Worm (Caenorhabditis elegans) whole organism, L2 larva: ENCODE results near the gene glr-7.

Experiments
- F13H6.1 ChIP-seq: sonication (generic microtip); optimal IDR thresholded peaks from 2 replicates; lab custom pipeline; 2016; ENCODE audit warnings: missing genetic modification characterization, missing compliant biosample characterization
- R02D3.7 ChIP-seq: fragments of 150-350 bp; optimal IDR thresholded peaks from 2 replicates; lab custom pipeline; 2014; ENCODE audit warnings: missing biosample characterization, missing genetic modification characterization
- Y55F3AM.14 ChIP-seq: fragments of 200-800 bp; sonication (Bioruptor generic); optimal IDR thresholded peaks from 2 replicates; lab custom pipeline; 2018; ENCODE audit warnings: mild to moderate bottlenecking, missing genetic modification characterization, missing compliant biosample characterization
- ZK546.5 ChIP-seq: sonication (generic microtip); optimal IDR thresholded peaks from 2 replicates; lab custom pipeline; 2017; ENCODE audit warnings: missing biosample characterization, missing genetic modification characterization
- aly-2 ChIP-seq: fragments of 150-350 bp; optimal IDR thresholded peaks from 2 replicates; lab custom pipeline; 2014; ENCODE audit warnings: missing biosample characterization, missing genetic modification characterization
- ama-1 ChIP-seq: fragments of 150-350 bp; optimal IDR thresholded peaks from 2 replicates; lab custom pipeline; 2018; ENCODE audit warnings: inconsistent platforms
- ceh-16 ChIP-seq: fragments of 150-350 bp; optimal IDR thresholded peaks from 2 replicates; lab custom pipeline; 2014; ENCODE audit warnings: missing biosample characterization, missing genetic modification characterization
- ceh-82 ChIP-seq: fragments of 150-350 bp; optimal IDR thresholded peaks from 2 replicates; lab custom pipeline; 2014; ENCODE audit warnings: missing biosample characterization, missing genetic modification characterization
- crh-2 ChIP-seq: sonication (generic microtip); optimal IDR thresholded peaks from 2 replicates; lab custom pipeline; 2017; ENCODE audit warnings: missing biosample characterization, missing genetic modification characterization
- dmd-4 ChIP-seq: sonication (generic microtip); optimal IDR thresholded peaks from 2 replicates; lab custom pipeline; 2017; ENCODE audit warnings: missing biosample characterization, missing genetic modification characterization
- egl-27 ChIP-seq: sonication (generic microtip); optimal IDR thresholded peaks from 3 replicates; lab custom pipeline; 2017; ENCODE audit warnings: missing biosample characterization, missing genetic modification reagents, missing genetic modification characterization
- elt-3 ChIP-seq: sonication (generic microtip); optimal IDR thresholded peaks from 2 replicates; lab custom pipeline; 2017; ENCODE audit warnings: missing biosample characterization, missing genetic modification characterization
- fos-1 ChIP-seq: fragments of 150-350 bp; optimal IDR thresholded peaks from 2 replicates; lab custom pipeline; 2014; ENCODE audit warnings: missing biosample characterization, missing genetic modification characterization
- lin-11 ChIP-seq: fragments of 150-350 bp; sonication (generic microtip); optimal IDR thresholded peaks from 2 replicates; lab custom pipeline; 2014; ENCODE audit warnings: missing biosample characterization, missing genetic modification characterization, inconsistent platforms, mixed read lengths
- lin-13 ChIP-seq: fragments of 150-350 bp; optimal IDR thresholded peaks from 2 replicates; lab custom pipeline; 2014; ENCODE audit warnings: missing biosample characterization, missing genetic modification reagents, missing genetic modification characterization
- lin-39 ChIP-seq: fragments of 150-350 bp; optimal IDR thresholded peaks from 2 replicates; lab custom pipeline; 2014; ENCODE audit warnings: missing biosample characterization, missing genetic modification reagents, missing genetic modification characterization
- lsy-2 ChIP-seq, 2 experiments: fragments of 150-350 bp in 1 of 2; sonication (generic microtip) in 1 of 2; optimal IDR thresholded peaks; 2 replicates each; lab custom pipeline; 2014 to 2017; ENCODE audit warnings: missing biosample characterization in 2 of 2, missing genetic modification characterization in 2 of 2
- mab-5 ChIP-seq: fragments of 150-350 bp; optimal IDR thresholded peaks from 2 replicates; lab custom pipeline; 2014; ENCODE audit warnings: missing biosample characterization, missing genetic modification characterization
- mbf-1 ChIP-seq: sonication (generic microtip); optimal IDR thresholded peaks from 2 replicates; lab custom pipeline; 2017; ENCODE audit warnings: missing biosample characterization, missing genetic modification characterization
- mdl-1 ChIP-seq, 2 experiments: fragments of 150-350 bp in 1 of 2; sonication (generic microtip) in 1 of 2; optimal IDR thresholded peaks; 2 replicates each; lab custom pipeline; 2017; ENCODE audit warnings: missing biosample characterization in 2 of 2, missing genetic modification characterization in 2 of 2
- nhr-10 ChIP-seq: sonication (generic microtip); optimal IDR thresholded peaks from 2 replicates; lab custom pipeline; 2017; ENCODE audit warnings: missing biosample characterization, missing genetic modification characterization
- nhr-11 ChIP-seq: fragments of 150-350 bp; optimal IDR thresholded peaks from 2 replicates; lab custom pipeline; 2014; ENCODE audit warnings: missing biosample characterization, missing genetic modification characterization
- nhr-12 ChIP-seq: fragments of 150-350 bp; optimal IDR thresholded peaks from 2 replicates; lab custom pipeline; 2014; ENCODE audit warnings: missing biosample characterization, missing genetic modification characterization
- nhr-129 ChIP-seq: fragments of 150-350 bp; optimal IDR thresholded peaks from 2 replicates; lab custom pipeline; 2014; ENCODE audit warnings: missing biosample characterization, missing genetic modification characterization
- nhr-21 ChIP-seq: fragments of 150-350 bp; optimal IDR thresholded peaks from 2 replicates; lab custom pipeline; 2014; ENCODE audit warnings: missing biosample characterization, missing genetic modification characterization
- nhr-23 ChIP-seq: fragments of 150-350 bp; optimal IDR thresholded peaks from 2 replicates; lab custom pipeline; 2014; ENCODE audit warnings: missing biosample characterization, missing genetic modification reagents, missing genetic modification characterization
- nhr-25 ChIP-seq: fragments of 150-350 bp; sonication (generic microtip); optimal IDR thresholded peaks from 3 replicates; lab custom pipeline; 2014; ENCODE audit warnings: missing biosample characterization, missing genetic modification characterization
- nhr-77 ChIP-seq: fragments of 150-350 bp; optimal IDR thresholded peaks from 2 replicates; lab custom pipeline; 2014; ENCODE audit warnings: missing biosample characterization, missing genetic modification characterization
- peb-1 ChIP-seq: fragments of 150-350 bp; optimal IDR thresholded peaks from 2 replicates; lab custom pipeline; 2014; ENCODE audit warnings: missing biosample characterization, missing genetic modification characterization
- skn-1 ChIP-seq: sonication (generic microtip); optimal IDR thresholded peaks from 2 replicates; lab custom pipeline; 2017; ENCODE audit warnings: missing biosample characterization, missing genetic modification characterization
- sma-3 ChIP-seq: sonication (generic microtip); optimal IDR thresholded peaks from 2 replicates; lab custom pipeline; 2016; ENCODE audit warnings: missing genetic modification reagents, missing genetic modification characterization, missing compliant biosample characterization
- sma-9 ChIP-seq, 2 experiments: fragments of 150-350 bp in 1 of 2; sonication (generic microtip) in 1 of 2; optimal IDR thresholded peaks; 2 replicates each; lab custom pipeline; 2014 to 2016; ENCODE audit warnings: missing genetic modification characterization in 2 of 2, mild to moderate bottlenecking in 1 of 2, missing biosample characterization in 1 of 2, missing compliant biosample characterization in 1 of 2, missing genetic modification reagents in 1 of 2, moderate library complexity in 1 of 2
- snpc-4 ChIP-seq: fragments of 150-350 bp; optimal IDR thresholded peaks from 2 replicates; lab custom pipeline; 2014; ENCODE audit warnings: missing biosample characterization, missing genetic modification characterization
- unc-39 ChIP-seq: fragments of 150-350 bp; optimal IDR thresholded peaks from 2 replicates; lab custom pipeline; 2014; ENCODE audit warnings: missing biosample characterization, missing genetic modification characterization
- unc-55 ChIP-seq: fragments of 150-350 bp; sonication (generic microtip); optimal IDR thresholded peaks from 3 replicates; lab custom pipeline; 2014; ENCODE audit warnings: missing biosample characterization, missing genetic modification reagents, missing genetic modification characterization
- ztf-1 ChIP-seq: fragments of 200-800 bp; sonication (Bioruptor generic); conservative IDR thresholded peaks from 2 replicates; pipeline ENCODE4 v1.3.6; 2022; ENCODE audit warnings: missing genetic modification characterization, missing compliant biosample characterization
- ztf-11 ChIP-seq: sonication (generic microtip); optimal IDR thresholded peaks from 2 replicates; lab custom pipeline; 2017; ENCODE audit warnings: missing biosample characterization, missing genetic modification characterization

The glr-7 gene

ce11 chrX:2432459-2432858, 12.8 kb upstream of the glr-7 start (continued):
- TF ChIP-seq unc-55 (GFP tag; lab: Kevin White, UChicago) (peak; percentile 41), sma-3 (peak; percentile 25), ceh-16 (tag; lab: Kevin White, UChicago) (peak; percentile 7), lsy-2 (tag; optimal IDR thresholded peaks at IDR 0.05; lab: Kevin White, UChicago) (peak; percentile 9 to 44)

- TF ChIP-seq nhr-77 (tag; lab: Kevin White, UChicago) (no peak), mab-5 (tag; lab: Kevin White, UChicago) (no peak), nhr-12 (tag; lab: Kevin White, UChicago) (no peak), lin-39 (tag; lab: Kevin White, UChicago) (no peak), ztf-11 (no peak), unc-55 (GFP tag; lab: Kevin White, UChicago) (no peak), nhr-25 (tag; lab: Kevin White, UChicago) (no peak), ztf-1 (GFP tag; lab: Robert Waterston, UW) (no peak), nhr-11 (no peak), egl-27 (tag; lab: Kevin White, UChicago) (no peak), mbf-1 (tag; lab: Kevin White, UChicago) (no peak), peb-1 (tag; lab: Kevin White, UChicago) (no peak), snpc-4 (tag; lab: Kevin White, UChicago) (no peak), skn-1 (tag; lab: Kevin White, UChicago) (no peak), nhr-21 (no peak)
Measured at ce11 chrX:2430317-2430716, 10.6 kb upstream of the glr-7 start.

DNA sequence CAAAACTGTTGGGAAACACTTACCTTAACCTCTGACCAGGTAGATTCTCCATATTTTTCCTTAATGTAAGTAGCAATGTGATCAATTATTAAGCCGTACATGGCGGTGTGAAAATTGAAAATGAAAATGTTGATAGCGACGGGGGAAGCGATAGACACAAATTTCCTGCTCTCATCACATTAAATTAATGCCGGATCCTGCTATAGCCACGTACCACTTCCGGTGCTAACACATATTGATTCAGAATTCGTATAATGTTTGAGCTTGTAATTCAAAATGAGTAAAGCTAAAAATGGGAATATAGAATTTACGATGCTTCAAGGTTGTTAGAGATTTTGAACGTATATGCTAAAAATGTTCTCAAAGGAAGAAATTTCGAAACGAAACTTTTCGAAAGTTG, 7.7 kb upstream of the glr-7 start, which contains the start of gene gcy-31:
Gene gcy-31 (minus strand): TSS at position 101 of the 400 bp plus-strand sequence.
- TF ChIP-seq nhr-25 (tag; lab: Kevin White, UChicago), result no peak
- TF ChIP-seq Y55F3AM.14 (GFP tag; lab: Kevin White, UChicago), result no peak
- TF ChIP-seq lin-13, result no peak

DNA sequence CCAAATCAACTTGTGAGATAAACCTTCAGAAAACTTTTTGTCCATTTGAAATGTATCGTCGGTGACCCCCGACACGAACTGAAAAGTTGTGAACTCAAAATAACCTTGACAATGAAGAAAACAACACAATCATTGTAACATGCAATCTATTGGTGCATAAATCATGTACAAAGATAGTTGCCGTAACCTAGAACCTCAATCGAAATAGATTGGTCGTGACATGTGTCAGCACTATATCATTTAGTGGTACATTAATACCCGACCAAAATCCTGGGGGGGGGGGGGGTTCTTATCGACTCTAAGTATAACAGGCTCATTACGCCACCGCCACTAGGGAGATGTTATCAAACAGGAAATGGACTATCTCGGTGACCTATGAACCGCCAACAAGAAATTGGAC, 7.3 kb upstream of the glr-7 start:
- TF ChIP-seq sma-9 (GFP tag; optimal IDR thresholded peaks at IDR 0.05; lab: Kevin White, UChicago) (no peak), sma-9 (tag; optimal IDR thresholded peaks at IDR 0.05; lab: Kevin White, UChicago) (no peak), R02D3.7 (tag; lab: Kevin White, UChicago) (no peak), nhr-25 (tag; lab: Kevin White, UChicago) (peak; percentile 32), unc-55 (GFP tag; lab: Kevin White, UChicago) (no peak), lin-13 (no peak), lin-11 (tag; lab: Kevin White, UChicago) (no peak), mbf-1 (tag; lab: Kevin White, UChicago) (no peak), aly-2 (tag; lab: Kevin White, UChicago) (no peak), nhr-23 (no peak), sma-3 (no peak), F13H6.1 (tag; lab: Kevin White, UChicago) (no peak), ceh-16 (tag; lab: Kevin White, UChicago) (peak; percentile 26), fos-1 (tag; lab: Kevin White, UChicago) (no peak)

DNA sequence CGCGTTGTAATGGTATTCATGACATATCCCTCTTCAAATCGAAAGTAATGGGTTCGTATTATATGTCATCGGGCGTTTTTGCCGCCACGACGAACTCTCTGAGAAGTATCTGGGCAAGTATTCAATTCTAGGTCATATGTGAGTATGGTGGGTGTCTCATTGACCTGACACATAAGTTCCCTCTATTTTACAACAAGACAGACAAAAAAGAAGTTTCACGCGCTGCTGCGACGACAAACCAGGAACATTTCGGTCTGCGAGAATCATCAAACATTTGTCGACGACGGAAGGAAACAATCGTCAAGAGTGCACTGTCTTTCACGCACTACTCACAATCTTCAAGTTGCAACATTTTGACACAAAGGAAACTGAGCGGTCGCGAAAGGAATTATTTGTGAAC, 5.6 kb upstream of the glr-7 start:
- no peak for TF ChIP-seq lin-13
- peak; percentile 14 for TF ChIP-seq F13H6.1 (tag; lab: Kevin White, UChicago)
- TF ChIP-seq nhr-11, result no peak
- peak; percentile 12 for TF ChIP-seq fos-1 (tag; lab: Kevin White, UChicago)
- peak; percentile 26 for TF ChIP-seq egl-27 (tag; lab: Kevin White, UChicago)

DNA sequence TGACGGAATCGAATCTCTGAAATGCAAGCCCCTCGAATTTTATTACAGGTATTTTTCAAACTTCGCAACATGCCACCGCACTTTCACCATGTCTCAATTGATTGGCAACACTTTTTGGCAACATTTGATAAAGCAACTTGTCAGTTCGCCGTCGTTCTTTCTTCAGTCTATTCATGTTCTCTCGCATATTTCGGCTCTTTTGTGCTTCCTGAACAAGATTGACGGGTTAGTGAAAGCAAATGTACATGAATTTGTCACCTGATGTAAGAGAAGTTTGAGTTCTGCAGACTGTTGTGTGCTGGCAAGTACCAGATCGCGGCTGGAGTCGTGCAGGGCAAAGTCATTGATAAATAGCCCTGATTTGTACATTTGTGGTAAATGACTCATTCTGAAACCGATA, 2.4 kb upstream of the glr-7 start:
- no peak for TF ChIP-seq unc-39 (tag; lab: Kevin White, UChicago)
- TF ChIP-seq ceh-82 (tag; lab: Kevin White, UChicago), result no peak
- no peak for TF ChIP-seq lin-13
- no peak for TF ChIP-seq nhr-10 (tag; lab: Kevin White, UChicago)
- no peak for TF ChIP-seq ama-1
- no peak for TF ChIP-seq nhr-129 (tag; lab: Kevin White, UChicago)
- no peak for TF ChIP-seq dmd-4 (tag; lab: Kevin White, UChicago)
- no peak for TF ChIP-seq ztf-1 (GFP tag; lab: Robert Waterston, UW)
- TF ChIP-seq crh-2 (tag; lab: Kevin White, UChicago), result no peak
- TF ChIP-seq elt-3 (tag; lab: Kevin White, UChicago), result no peak
- TF ChIP-seq mdl-1 (tag; optimal IDR thresholded peaks at IDR 0.05; lab: Kevin White, UChicago), result no peak
- no peak for TF ChIP-seq lin-11 (tag; lab: Kevin White, UChicago)
- no peak for TF ChIP-seq egl-27 (tag; lab: Kevin White, UChicago)
- no peak for TF ChIP-seq ZK546.5 (tag; lab: Kevin White, UChicago)
- no peak for TF ChIP-seq ceh-16 (tag; lab: Kevin White, UChicago)
- TF ChIP-seq nhr-23, result no peak
- TF ChIP-seq mab-5 (tag; lab: Kevin White, UChicago), result no peak
